Worm (Caenorhabditis elegans) whole organism, early embryonic: Measurements from ENCODE around the gene gfi-3.

Source experiments
- B0310.2 ChIP-seq: sonication (generic microtip); optimal IDR thresholded peaks from 2 replicates; lab custom pipeline; 2016; ENCODE audit warnings: mild to moderate bottlenecking, missing genetic modification characterization, missing compliant biosample characterization
- ama-1 ChIP-seq: fragments of 150-350 bp; optimal IDR thresholded peaks from 2 replicates; lab custom pipeline; 2014
- ceh-36 ChIP-seq: sonication (generic microtip); optimal IDR thresholded peaks from 2 replicates; lab custom pipeline; 2016; ENCODE audit warnings: missing genetic modification characterization, inconsistent platforms, missing compliant biosample characterization
- flt-1 ChIP-seq: fragments of 200-800 bp; sonication (Bioruptor generic); IDR thresholded peaks from 2 replicates; pipeline ENCODE4 v1.3.6; 2022; ENCODE audit warnings: missing genetic modification characterization, missing compliant biosample characterization
- hmbx-1 ChIP-seq: sonication (generic microtip); optimal IDR thresholded peaks from 2 replicates; lab custom pipeline; 2016; ENCODE audit warnings: mild to moderate bottlenecking, missing genetic modification characterization, missing compliant biosample characterization
- hmg-4 ChIP-seq: fragments of 200-800 bp; sonication (Bioruptor generic); optimal IDR thresholded peaks from 2 replicates; lab custom pipeline; 2018; ENCODE audit warnings: mild to moderate bottlenecking, missing genetic modification characterization, missing compliant biosample characterization
- hnd-1 ChIP-seq: sonication (generic microtip); optimal IDR thresholded peaks from 2 replicates; lab custom pipeline; 2016; ENCODE audit warnings: missing genetic modification characterization, missing compliant biosample characterization
- pes-1 ChIP-seq: fragments of 200-800 bp; sonication (Bioruptor generic); IDR thresholded peaks from 2 replicates; pipeline ENCODE4 v1.3.6; 2022; ENCODE audit warnings: missing genetic modification reagents, missing genetic modification characterization, missing compliant biosample characterization
- scrt-1 ChIP-seq: fragments of 200-800 bp; sonication (Bioruptor generic); IDR thresholded peaks from 2 replicates; pipeline ENCODE4 v1.3.6; 2022; ENCODE audit warnings: missing genetic modification characterization, missing compliant biosample characterization
- tbx-37 ChIP-seq: fragments of 200-800 bp; sonication (Bioruptor generic); conservative IDR thresholded peaks from 2 replicates; pipeline ENCODE4 v1.3.6; 2022; ENCODE audit warnings: missing genetic modification reagents, missing genetic modification characterization, missing compliant biosample characterization

- TF ChIP-seq tbx-37 (GFP tag; lab: Robert Waterston, UW) (0 out of 2 replicates have a peak, but pooled peaks have one; percentile 26), pes-1 (GFP tag; lab: Robert Waterston, UW) (no peak), flt-1 (GFP tag; lab: Robert Waterston, UW) (no peak), ceh-36 (tag; lab: Kevin White, UChicago) (no peak), ama-1 (lab: Kevin White, UChicago) (peak; percentile 36), scrt-1 (GFP tag; lab: Robert Waterston, UW) (no peak), hmg-4 (GFP tag; lab: Kevin White, UChicago) (no peak), hmbx-1 (tag; lab: Kevin White, UChicago) (no peak), B0310.2 (tag; lab: Kevin White, UChicago) (no peak), hnd-1 (tag; lab: Kevin White, UChicago) (no peak)
These were observed 10.7 kb downstream of the gfi-3 start for ce11 chrX:14491103-14491502.
